Fruit fly (Drosophila melanogaster): ENCODE data around the gene CG12817.

- TF ChIP-seq Dll (optimal IDR thresholded peaks at IDR 0.05) (no peak), pan (optimal IDR thresholded peaks at IDR 0.05) (no peak), usp (GFP tag; optimal IDR thresholded peaks at IDR 0.05) (no peak), psq (optimal IDR thresholded peaks at IDR 0.05) (no peak)
Observed at dm6 chr3R:10261800-10262199, 37.3 kb upstream of the CG12817 start, which contains the start of the genes Sirt6 and pont.
